Worm (Caenorhabditis elegans) whole organism, L1 larva: ENCODE measurements around the gene Y116F11B.8.

Experiments used
- C04F5.9 ChIP-seq: sonication (generic microtip); optimal IDR thresholded peaks from 2 replicates; lab custom pipeline; 2016; ENCODE audit warnings: missing genetic modification characterization, missing compliant biosample characterization
- C16A3.4 ChIP-seq: fragments of 150-350 bp; optimal IDR thresholded peaks from 2 replicates; lab custom pipeline; 2014; ENCODE audit warnings: missing biosample characterization, missing genetic modification characterization
- C34B4.2 ChIP-seq: sonication (generic microtip); optimal IDR thresholded peaks from 2 replicates; lab custom pipeline; 2017; ENCODE audit warnings: mild to moderate bottlenecking, missing genetic modification characterization, missing compliant biosample characterization
- F16B12.6 ChIP-seq: fragments of 150-350 bp; optimal IDR thresholded peaks from 2 replicates; lab custom pipeline; 2014; ENCODE audit warnings: missing biosample characterization, missing genetic modification characterization
- alr-1 ChIP-seq: fragments of 200-800 bp; sonication (Bioruptor generic); optimal IDR thresholded peaks from 2 replicates; lab custom pipeline; 2018; ENCODE audit warnings: borderline replicate concordance, mild to moderate bottlenecking, missing genetic modification characterization, missing compliant biosample characterization
- aly-2 ChIP-seq: fragments of 150-350 bp; optimal IDR thresholded peaks from 2 replicates; lab custom pipeline; 2014; ENCODE audit warnings: missing biosample characterization, missing genetic modification characterization
- blmp-1 ChIP-seq: fragments of 150-350 bp; optimal IDR thresholded peaks from 2 replicates; lab custom pipeline; 2014; ENCODE audit warnings: missing biosample characterization, missing genetic modification characterization
- ceh-8 ChIP-seq: fragments of 200-800 bp; sonication (Bioruptor generic); optimal IDR thresholded peaks from 2 replicates; lab custom pipeline; 2018; ENCODE audit warnings: mild to moderate bottlenecking, missing genetic modification characterization, moderate library complexity, missing compliant biosample characterization
- ces-1 ChIP-seq: fragments of 150-350 bp; optimal IDR thresholded peaks from 2 replicates; lab custom pipeline; 2014; ENCODE audit warnings: missing biosample characterization, missing genetic modification reagents, missing genetic modification characterization
- dpl-1 ChIP-seq, 3 experiments: fragments of 150-350 bp in 2 of 3; sonication (generic microtip) in 1 of 3; optimal IDR thresholded peaks; 2 replicates each; lab custom pipeline; 2014 to 2017; ENCODE audit warnings: missing biosample characterization in 3 of 3, missing genetic modification characterization in 3 of 3, missing genetic modification reagents in 3 of 3
- dsc-1 ChIP-seq: sonication (generic microtip); optimal IDR thresholded peaks from 2 replicates; lab custom pipeline; 2016; ENCODE audit warnings: mild to moderate bottlenecking, missing genetic modification characterization, missing compliant biosample characterization
- efl-1 ChIP-seq, 4 experiments: fragments of 150-350 bp; optimal IDR thresholded peaks in 3 of 4; peaks in 1 of 4; 1 replicate in 1 of 4; 2 replicates in 3 of 4; lab custom pipeline; 2014; ENCODE audit warnings: missing biosample characterization in 2 of 4, missing genetic modification characterization in 2 of 4, missing genetic modification reagents in 2 of 4
- egl-13 ChIP-seq: sonication (generic microtip); optimal IDR thresholded peaks from 2 replicates; lab custom pipeline; 2016; ENCODE audit warnings: missing genotype, missing genetic modification reagents, missing genetic modification characterization, missing compliant biosample characterization
- elt-2 ChIP-seq: sonication (generic microtip); optimal IDR thresholded peaks from 2 replicates; lab custom pipeline; 2016; ENCODE audit warnings: missing genetic modification characterization, mild to moderate bottlenecking, inconsistent platforms, missing compliant biosample characterization, missing genetic modification reagents
- fkh-10 ChIP-seq: sonication (generic microtip); optimal IDR thresholded peaks from 2 replicates; lab custom pipeline; 2017; ENCODE audit warnings: missing biosample characterization, missing genetic modification reagents, missing genetic modification characterization
- fkh-4 ChIP-seq: sonication (generic microtip); optimal IDR thresholded peaks from 2 replicates; lab custom pipeline; 2016; ENCODE audit warnings: missing compliant biosample characterization, missing genetic modification characterization, borderline replicate concordance
- fkh-8 ChIP-seq: sonication (generic microtip); optimal IDR thresholded peaks from 2 replicates; lab custom pipeline; 2016; ENCODE audit warnings: mild to moderate bottlenecking, missing genetic modification characterization, missing compliant biosample characterization
- fos-1 ChIP-seq: fragments of 150-350 bp; optimal IDR thresholded peaks from 2 replicates; lab custom pipeline; 2014; ENCODE audit warnings: missing biosample characterization, missing genetic modification characterization
- hlh-17 ChIP-seq: fragments of 200-800 bp; sonication (Bioruptor generic); optimal IDR thresholded peaks from 2 replicates; lab custom pipeline; 2018; ENCODE audit warnings: missing genetic modification characterization, mild to moderate bottlenecking, missing compliant biosample characterization, moderate library complexity, borderline replicate concordance
- isw-1 ChIP-seq: fragments of 200-800 bp; sonication (Bioruptor generic); IDR thresholded peaks from 2 replicates; pipeline ENCODE4 v1.3.6; 2022; ENCODE audit warnings: missing genetic modification characterization, missing compliant biosample characterization
- jun-1 ChIP-seq: fragments of 150-350 bp; optimal IDR thresholded peaks from 2 replicates; lab custom pipeline; 2014; ENCODE audit warnings: missing biosample characterization, missing genetic modification reagents, missing genetic modification characterization
- lin-14 ChIP-seq: fragments of 200-800 bp; sonication (Bioruptor generic); optimal IDR thresholded peaks from 2 replicates; lab custom pipeline; 2018; ENCODE audit warnings: mild to moderate bottlenecking, missing genetic modification characterization, moderate library complexity, missing compliant biosample characterization
- lin-15B ChIP-seq: fragments of 150-350 bp; sonication (generic microtip); optimal IDR thresholded peaks from 3 replicates; lab custom pipeline; 2014; ENCODE audit warnings: missing biosample characterization, missing genetic modification characterization
- lin-35 ChIP-seq, 2 experiments: fragments of 150-350 bp; optimal IDR thresholded peaks; 2 replicates each; lab custom pipeline; 2014; ENCODE audit warnings: missing biosample characterization in 2 of 2, missing genetic modification characterization in 2 of 2, missing genetic modification reagents in 2 of 2
- lir-3 ChIP-seq: sonication (generic microtip); optimal IDR thresholded peaks from 2 replicates; lab custom pipeline; 2016; ENCODE audit warnings: mild to moderate bottlenecking, missing genetic modification characterization, moderate library complexity, missing compliant biosample characterization; ENCODE audit not compliant: poor library complexity
- mab-9 ChIP-seq: fragments of 200-800 bp; sonication (Bioruptor generic); IDR thresholded peaks from 2 replicates; pipeline ENCODE4 v1.3.6; 2022; ENCODE audit warnings: missing genetic modification reagents, missing genetic modification characterization, missing compliant biosample characterization
- mdl-1 ChIP-seq, 2 experiments: fragments of 150-350 bp; optimal IDR thresholded peaks; 2 replicates each; lab custom pipeline; 2014 to 2017; ENCODE audit warnings: missing biosample characterization in 2 of 2, missing genetic modification characterization in 2 of 2, inconsistent platforms in 1 of 2
- mep-1 ChIP-seq: fragments of 150-350 bp; optimal IDR thresholded peaks from 2 replicates; lab custom pipeline; 2014; ENCODE audit warnings: missing biosample characterization, missing genetic modification characterization
- nhr-11 ChIP-seq: fragments of 150-350 bp; optimal IDR thresholded peaks from 2 replicates; lab custom pipeline; 2014; ENCODE audit warnings: missing biosample characterization, missing genetic modification characterization
- nhr-19 ChIP-seq: fragments of 200-800 bp; sonication (Bioruptor generic); conservative IDR thresholded peaks from 2 replicates; pipeline ENCODE4 v1.3.6; 2022; ENCODE audit warnings: missing genetic modification characterization, missing compliant biosample characterization
- nhr-20 ChIP-seq: sonication (generic microtip); optimal IDR thresholded peaks from 2 replicates; lab custom pipeline; 2016; ENCODE audit warnings: mild to moderate bottlenecking, missing genetic modification characterization, missing compliant biosample characterization
- nhr-237 ChIP-seq: fragments of 150-350 bp; optimal IDR thresholded peaks from 2 replicates; lab custom pipeline; 2014; ENCODE audit warnings: missing biosample characterization, missing genetic modification characterization
- nhr-47 ChIP-seq: sonication (generic microtip); optimal IDR thresholded peaks from 2 replicates; lab custom pipeline; 2016; ENCODE audit warnings: mild to moderate bottlenecking, missing genetic modification characterization, moderate library complexity, missing compliant biosample characterization
- nhr-77 ChIP-seq: fragments of 150-350 bp; optimal IDR thresholded peaks from 2 replicates; lab custom pipeline; 2014; ENCODE audit warnings: missing biosample characterization, missing genetic modification characterization
- nhr-85 ChIP-seq: sonication (generic microtip); peaks from one replicate; lab custom pipeline; 2016; ENCODE audit warnings: missing genetic modification characterization, inconsistent platforms, missing compliant biosample characterization
- pax-3 ChIP-seq: fragments of 200-800 bp; sonication (Bioruptor generic); optimal IDR thresholded peaks from 2 replicates; lab custom pipeline; 2018; ENCODE audit warnings: mild to moderate bottlenecking, missing genetic modification characterization, moderate library complexity, missing compliant biosample characterization
- pqm-1 ChIP-seq: sonication (generic microtip); optimal IDR thresholded peaks from 3 replicates; lab custom pipeline; 2017; ENCODE audit warnings: missing biosample characterization, missing genetic modification characterization
- snpc-4 ChIP-seq: fragments of 150-350 bp; optimal IDR thresholded peaks from 2 replicates; lab custom pipeline; 2014; ENCODE audit warnings: missing biosample characterization, missing genetic modification characterization
- snu-23 ChIP-seq: sonication (generic microtip); optimal IDR thresholded peaks from 2 replicates; lab custom pipeline; 2016; ENCODE audit warnings: missing genetic modification characterization, missing compliant biosample characterization
- swsn-7 ChIP-seq: sonication (generic microtip); optimal IDR thresholded peaks from 2 replicates; lab custom pipeline; 2016; ENCODE audit warnings: missing genetic modification characterization, missing compliant biosample characterization
- tbx-2 ChIP-seq: sonication (generic microtip); optimal IDR thresholded peaks from 2 replicates; lab custom pipeline; 2016; ENCODE audit warnings: missing genetic modification characterization, missing compliant biosample characterization
- unc-130 ChIP-seq: fragments of 150-350 bp; optimal IDR thresholded peaks from 2 replicates; lab custom pipeline; 2017; ENCODE audit warnings: missing biosample characterization, missing genetic modification characterization, inconsistent platforms
- vab-15 ChIP-seq: sonication (generic microtip); optimal IDR thresholded peaks from 2 replicates; lab custom pipeline; 2017; ENCODE audit warnings: missing genotype, mild to moderate bottlenecking, missing genetic modification characterization, missing compliant biosample characterization
- ztf-11 ChIP-seq, 2 experiments: sonication (generic microtip); optimal IDR thresholded peaks; 2 replicates each; lab custom pipeline; 2016 to 2017; ENCODE audit warnings: missing genetic modification characterization in 2 of 2, missing biosample characterization in 1 of 2, missing compliant biosample characterization in 1 of 2
- ztf-4 ChIP-seq: fragments of 150-350 bp; optimal IDR thresholded peaks from 2 replicates; lab custom pipeline; 2014; ENCODE audit warnings: missing biosample characterization, missing genetic modification characterization

The Y116F11B.8 gene

ce11 chrV:19904790-19905189 is 47.4 kb downstream of the Y116F11B.8 start:
- no peak for TF ChIP-seq C34B4.2 (tag; lab: Kevin White, UChicago)
- no peak for TF ChIP-seq tbx-2
- no peak for TF ChIP-seq ces-1 (GFP tag; lab: Kevin White, UChicago)
- TF ChIP-seq, all 84 proteins: peak for 0

ce11 chrV:19905988-19906387 is 48.6 kb downstream of the Y116F11B.8 start:
- TF ChIP-seq lin-15B = no peak
- TF ChIP-seq nhr-11 (tag; lab: Kevin White, UChicago) = no peak
- no peak for TF ChIP-seq lir-3
- no peak for TF ChIP-seq pax-3 (tag; lab: Kevin White, UChicago)
- no peak for TF ChIP-seq C04F5.9 (tag; lab: Kevin White, UChicago)
- TF ChIP-seq mab-9 = no peak
- no peak for TF ChIP-seq dsc-1 (tag; lab: Kevin White, UChicago)
- no peak for TF ChIP-seq unc-130 (tag; lab: Kevin White, UChicago)
- TF ChIP-seq fos-1 (tag; lab: Kevin White, UChicago) = no peak
- TF ChIP-seq pqm-1 (tag; lab: Kevin White, UChicago) = no peak
- no peak for TF ChIP-seq swsn-7
- no peak for TF ChIP-seq aly-2 (tag; lab: Kevin White, UChicago)
- TF ChIP-seq nhr-20 (tag; lab: Kevin White, UChicago) = no peak
- no peak for TF ChIP-seq snpc-4 (tag; lab: Kevin White, UChicago)
- TF ChIP-seq nhr-77 (tag; lab: Kevin White, UChicago) = no peak
- no peak for TF ChIP-seq isw-1 (GFP tag; lab: Robert Waterston, UW)

ce11 chrV:19907365-19907764 is 49.9 kb downstream of the Y116F11B.8 start, which contains the start of gene fars-2:
TSS of gene fars-2 (minus strand) at chrV:19907434.
- no peak for TF ChIP-seq alr-1
- TF ChIP-seq C16A3.4 (tag; lab: Kevin White, UChicago) = no peak
- no peak for TF ChIP-seq nhr-47 (tag; lab: Kevin White, UChicago)
- no peak for TF ChIP-seq egl-13 (tag; lab: Kevin White, UChicago)
- TF ChIP-seq dpl-1 (GFP tag; optimal IDR thresholded peaks at IDR 0.05; lab: Kevin White, UChicago) = no peak
- no peak for TF ChIP-seq mep-1 (tag; lab: Kevin White, UChicago)
- TF ChIP-seq nhr-85 (tag; lab: Kevin White, UChicago) = no peak
- no peak for TF ChIP-seq fkh-10 (GFP tag; lab: Kevin White, UChicago)
- no peak for TF ChIP-seq jun-1 (tag; lab: Kevin White, UChicago)
- no peak for TF ChIP-seq isw-1 (GFP tag; lab: Robert Waterston, UW)
- no peak for TF ChIP-seq lin-14 (GFP tag; lab: Kevin White, UChicago)
- TF ChIP-seq blmp-1 (tag; lab: Kevin White, UChicago) = no peak
- TF ChIP-seq fos-1 (tag; lab: Kevin White, UChicago) = no peak
- TF ChIP-seq efl-1 (optimal IDR thresholded peaks at IDR 0.05; lab: Kevin White, UChicago) = no peak
- no peak for TF ChIP-seq efl-1 (GFP tag; optimal IDR thresholded peaks at IDR 0.05 in 1 of 2; lab: Kevin White, UChicago)
- TF ChIP-seq, all 84 proteins: peak for 0

ce11 chrV:19908854-19909253 is 51.4 kb downstream of the Y116F11B.8 start:
- TF ChIP-seq mdl-1 (tag; optimal IDR thresholded peaks at IDR 0.05; lab: Kevin White, UChicago) (peak in 1 of 2 experiments; percentile 22), F16B12.6 (tag; lab: Kevin White, UChicago) (peak; percentile 86), fkh-8 (tag; lab: Kevin White, UChicago) (no peak), snu-23 (GFP tag; lab: Kevin White, UChicago) (no peak), elt-2 (tag; lab: Kevin White, UChicago) (no peak), nhr-11 (tag; lab: Kevin White, UChicago) (no peak), isw-1 (GFP tag; lab: Robert Waterston, UW) (no peak), ceh-8 (GFP tag; lab: Kevin White, UChicago) (no peak), ztf-4 (tag; lab: Kevin White, UChicago) (no peak), lin-14 (GFP tag; lab: Kevin White, UChicago) (no peak), lin-35 (GFP tag; optimal IDR thresholded peaks at IDR 0.05; lab: Kevin White, UChicago) (peak in 1 of 2 experiments; percentile 11), mab-9 (no peak), nhr-19 (GFP tag; lab: Robert Waterston, UW) (no peak), fkh-4 (tag; lab: Kevin White, UChicago) (no peak), mep-1 (tag; lab: Kevin White, UChicago) (peak; percentile 41), vab-15 (tag; lab: Kevin White, UChicago) (no peak), nhr-85 (tag; lab: Kevin White, UChicago) (peak; percentile 26), dpl-1 (GFP tag; optimal IDR thresholded peaks at IDR 0.05; lab: Kevin White, UChicago) (peak in 1 of 3 experiments; percentile 31), blmp-1 (tag; lab: Kevin White, UChicago) (no peak), ztf-11 (tag; optimal IDR thresholded peaks at IDR 0.05; lab: Kevin White, UChicago) (no peak), nhr-237 (tag; lab: Kevin White, UChicago) (no peak), nhr-20 (tag; lab: Kevin White, UChicago) (no peak), pax-3 (tag; lab: Kevin White, UChicago) (no peak), efl-1 (optimal IDR thresholded peaks at IDR 0.05; lab: Kevin White, UChicago) (peak in 1 of 2 experiments; percentile 25), efl-1 (GFP tag; optimal IDR thresholded peaks at IDR 0.05 in 1 of 2; lab: Kevin White, UChicago) (peak; percentile 38 to 88), egl-13 (tag; lab: Kevin White, UChicago) (no peak), hlh-17 (GFP tag; lab: Kevin White, UChicago) (no peak)
